Fruit fly (Drosophila melanogaster): ENCODE results near the gene TrxT.

DNA sequence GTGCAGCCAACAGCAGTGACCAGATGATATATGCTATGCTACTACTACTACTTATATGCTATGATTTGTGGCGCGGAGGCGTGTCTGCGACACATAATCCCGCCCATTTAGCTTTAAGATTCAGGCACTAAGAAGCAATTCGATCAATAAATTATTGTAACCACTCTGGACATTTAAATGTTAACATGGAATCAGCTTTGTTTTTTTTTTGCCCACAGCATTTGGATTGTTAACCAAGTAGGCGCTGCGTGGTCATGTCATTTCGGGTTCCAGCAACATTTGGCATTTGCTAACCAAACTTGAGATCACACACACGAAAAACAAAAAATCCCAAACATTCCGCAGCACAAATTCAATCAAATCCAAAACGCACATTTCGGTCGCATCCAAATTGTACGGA is 1.3 kb upstream of the TrxT start, which contains the start of gene CG4198:
- TF ChIP-seq CG8478 (optimal IDR thresholded peaks at IDR 0.05): no peak
- no peak for TF ChIP-seq CTCF (optimal IDR thresholded peaks at IDR 0.05)
